Fruit fly (Drosophila melanogaster): ENCODE data around the gene Taf12.

Gene Taf12

DNA sequence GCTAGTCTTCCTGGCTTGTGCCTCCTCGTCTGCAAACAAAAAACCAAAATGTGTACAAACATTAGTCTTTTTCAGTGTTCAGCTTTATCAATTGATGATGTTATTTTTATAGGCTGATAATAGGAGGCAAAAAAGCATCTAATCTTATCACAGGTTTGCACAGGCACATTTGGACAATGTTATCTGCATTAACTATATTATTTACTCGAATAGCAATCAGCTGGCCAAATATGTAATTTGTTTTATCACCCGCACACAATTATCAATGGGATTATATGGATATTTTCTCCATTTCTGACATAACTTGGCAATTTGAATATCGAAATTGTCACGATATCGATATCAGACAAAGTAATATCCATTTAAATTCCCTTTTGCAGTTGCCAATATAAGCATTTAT, 41.9 kb downstream of the Taf12 start:
- TF ChIP-seq sug (tag; optimal IDR thresholded peaks at IDR 0.05) (peak; percentile 7), HHEX (GFP tag; optimal IDR thresholded peaks at IDR 0.05) (peak; percentile 12), HLHmδ (GFP tag; optimal IDR thresholded peaks at IDR 0.05) (no peak), exex (tag; optimal IDR thresholded peaks at IDR 0.05) (peak; percentile 94), CG34376 (GFP tag; optimal IDR thresholded peaks at IDR 0.05) (peak; percentile 66), GATAe (GFP tag; conservative IDR thresholded peaks at IDR 0.05) (peak; percentile 35; the same call in 1 of the 2 replicates), CG3407 (GFP tag; optimal IDR thresholded peaks at IDR 0.05) (no peak), Hr3 (GFP tag; optimal IDR thresholded peaks at IDR 0.05) (no peak), Pdp1 (GFP tag; optimal IDR thresholded peaks at IDR 0.05) (no peak)

- TF ChIP-seq Hr39 (optimal IDR thresholded peaks at IDR 0.05) (no peak), en (GFP tag; optimal IDR thresholded peaks at IDR 0.05) (no peak), hb (GFP tag; IDR thresholded peaks at IDR 0.05; ENCODE audit: partially characterized antibody) (no peak), B-H2 (GFP tag; optimal IDR thresholded peaks at IDR 0.05) (peak; percentile 48), CG9609 (GFP tag; optimal IDR thresholded peaks at IDR 0.05) (no peak), CG3726 (GFP tag; IDR thresholded peaks at IDR 0.05) (no peak), CG7928 (GFP tag; optimal IDR thresholded peaks at IDR 0.05) (peak; percentile 63), cwo (GFP tag; optimal IDR thresholded peaks at IDR 0.05) (no peak), jing (GFP tag; optimal IDR thresholded peaks at IDR 0.05) (no peak), CG6791 (GFP tag; IDR thresholded peaks at IDR 0.05; ENCODE audit: partially characterized antibody) (0 out of 3 replicates have a peak, but pooled peaks have one; percentile 40), rib (GFP tag; IDR thresholded peaks at IDR 0.05) (no peak), Atf6 (GFP tag; IDR thresholded peaks at IDR 0.05) (no peak), CG34422 (GFP tag; IDR thresholded peaks at IDR 0.05) (peak; percentile 16; the same call in 1 of the 3 replicates), CG1832 (GFP tag; optimal IDR thresholded peaks at IDR 0.05) (no peak), dati (GFP tag; IDR thresholded peaks at IDR 0.05) (no peak), tgo (GFP tag; IDR thresholded peaks at IDR 0.05) (no peak), CG10462 (GFP tag; optimal IDR thresholded peaks at IDR 0.05) (no peak), ERR (GFP tag; optimal IDR thresholded peaks at IDR 0.05) (no peak), da (GFP tag; optimal IDR thresholded peaks at IDR 0.05) (no peak), CG4730 (GFP tag; IDR thresholded peaks at IDR 0.05) (no peak), pan (optimal IDR thresholded peaks at IDR 0.05) (no peak), pan (GFP tag; optimal IDR thresholded peaks at IDR 0.05 in 1 of 2, IDR thresholded peaks at IDR 0.05 in 1 of 2) (no peak), yki (optimal IDR thresholded peaks at IDR 0.05) (no peak), CG2199 (GFP tag; IDR thresholded peaks at IDR 0.05) (no peak), CG17359 (tag; optimal IDR thresholded peaks at IDR 0.05) (no peak), CG4854 (GFP tag; optimal IDR thresholded peaks at IDR 0.05) (no peak), Six4 (GFP tag; optimal IDR thresholded peaks at IDR 0.05) (no peak), lola (GFP tag; optimal IDR thresholded peaks at IDR 0.05) (peak in 1 of 3 experiments; percentile 15), insv (GFP tag; optimal IDR thresholded peaks at IDR 0.05) (peak in 1 of 2 experiments; percentile 22), Doc3 (GFP tag; IDR thresholded peaks at IDR 0.05; ENCODE audit: partially characterized antibody) (peak; percentile 22; the same call in 1 of the 3 replicates), CG18599 (GFP tag; optimal IDR thresholded peaks at IDR 0.05) (no peak), kni (GFP tag; optimal IDR thresholded peaks at IDR 0.05) (no peak), Hsf (GFP tag; optimal IDR thresholded peaks at IDR 0.05) (peak; percentile 12), CG6765 (GFP tag; optimal IDR thresholded peaks at IDR 0.05) (no peak), chm (GFP tag; IDR thresholded peaks at IDR 0.05) (no peak), HmgD (GFP tag; optimal IDR thresholded peaks at IDR 0.05) (no peak), CG2116 (GFP tag; optimal IDR thresholded peaks at IDR 0.05) (peak; percentile 100), CG13624 (GFP tag; optimal IDR thresholded peaks at IDR 0.05) (peak; percentile 42), CG13123 (GFP tag; optimal IDR thresholded peaks at IDR 0.05) (no peak), Ets97D (GFP tag; optimal IDR thresholded peaks at IDR 0.05) (peak; percentile 77), peb (GFP tag; IDR thresholded peaks at IDR 0.05) (no peak)
These were observed 51.0 kb downstream of the Taf12 start, which contains the start of gene CG14712 for dm6 chr3R:11628416-11629041. CG14712 (plus strand) TSS chr3R:11628759.

Data from whole organism, embryonic.